Comparison of ENCODE assay signal across 2 worm cellular contexts in genomic region chrX:16901906-16902383, ce11.
TF ChIP-seq lines count a peak whose summit lies in the region.
"Not testable (repeated sequence)": the region's sequence is repeated elsewhere in the genome, so short reads cannot be mapped to it uniquely, and the experiment has no call there.

No protein-coding gene starts in this region.

TF ChIP-seq in whole organism, L1 larva, 84 proteins besides CTCF, POLR2A, EP300 and RAD21 (continued from another document):
- TF ChIP-seq dsc-1 (tag; optimal IDR thresholded peaks at IDR 0.05; lab: Kevin White, UChicago) (peak; percentile 1), nhr-47 (tag; optimal IDR thresholded peaks at IDR 0.05; lab: Kevin White, UChicago) (peak; percentile 65), dpl-1 (GFP tag; optimal IDR thresholded peaks at IDR 0.05; lab: Kevin White, UChicago) (peak in 2 of 3 experiments; percentile 4 to 12), nhr-85 (tag; lab: Kevin White, UChicago) (peak; percentile 87), fkh-8 (tag; optimal IDR thresholded peaks at IDR 0.05; lab: Kevin White, UChicago) (peak; percentile 10), blmp-1 (tag; optimal IDR thresholded peaks at IDR 0.05; lab: Kevin White, UChicago) (peak; percentile 83), efl-1 (optimal IDR thresholded peaks at IDR 0.05; lab: Kevin White, UChicago) (peak in 1 of 2 experiments; percentile 11), efl-1 (GFP tag; optimal IDR thresholded peaks at IDR 0.05 in 1 of 2; lab: Kevin White, UChicago) (peak in 1 of 2 experiments; percentile 14), rnt-1 (tag; optimal IDR thresholded peaks at IDR 0.05; lab: Kevin White, UChicago) (peak; percentile 35), nhr-19 (GFP tag; conservative IDR thresholded peaks at IDR 0.05; lab: Robert Waterston, UW) (peak; percentile 83), swsn-7 (tag; optimal IDR thresholded peaks at IDR 0.05; lab: Kevin White, UChicago) (peak; percentile 49), tbx-2 (tag; optimal IDR thresholded peaks at IDR 0.05; lab: Kevin White, UChicago) (peak; percentile 53), nhr-237 (tag; optimal IDR thresholded peaks at IDR 0.05; lab: Kevin White, UChicago) (peak; percentile 0), lin-14 (GFP tag; optimal IDR thresholded peaks at IDR 0.05; lab: Kevin White, UChicago) (peak; percentile 90), mep-1 (tag; optimal IDR thresholded peaks at IDR 0.05; lab: Kevin White, UChicago) (peak; percentile 36), nhr-71 (tag; optimal IDR thresholded peaks at IDR 0.05; lab: Kevin White, UChicago) (peak; percentile 83), ceh-88 (GFP tag; IDR thresholded peaks at IDR 0.05; lab: Robert Waterston, UW) (peak; percentile 43; the same call in 1 of the 2 replicates), ama-1 (optimal IDR thresholded peaks at IDR 0.05; lab: Kevin White, UChicago) (peak; percentile 40), lsy-2 (tag; optimal IDR thresholded peaks at IDR 0.05; lab: Kevin White, UChicago) (peak; percentile 17 to 66), elt-3 (tag; optimal IDR thresholded peaks at IDR 0.05; lab: Kevin White, UChicago) (peak in 1 of 6 experiments; percentile 1)

TF ChIP-seq in whole organism, L4 larva, 104 proteins besides CTCF, POLR2A, EP300 and RAD21 (continued from another document):
- TF ChIP-seq php-3 (GFP tag; IDR thresholded peaks at IDR 0.05; lab: Robert Waterston, UW) (0 out of 2 replicates have a peak, but pooled peaks have one; percentile 10), hif-1 (tag; optimal IDR thresholded peaks at IDR 0.05; lab: Kevin White, UChicago) (peak in 1 of 2 experiments; percentile 1), egl-43 (GFP tag; IDR thresholded peaks at IDR 0.05; lab: Robert Waterston, UW) (0 out of 2 replicates have a peak, but pooled peaks have one; percentile 28), set-16 (GFP tag; IDR thresholded peaks at IDR 0.05; lab: Robert Waterston, UW) (peak; percentile 41; the same call in 1 of the 2 replicates), unc-62 (GFP tag; optimal IDR thresholded peaks at IDR 0.05 in 1 of 2; lab: Kevin White, UChicago) (peak in 1 of 2 experiments; percentile 90), hlh-11 (tag; optimal IDR thresholded peaks at IDR 0.05; lab: Kevin White, UChicago) (peak; percentile 81), hmg-1.1 (GFP tag; IDR thresholded peaks at IDR 0.05; lab: Robert Waterston, UW) (peak; percentile 77), ceh-20 (GFP tag; IDR thresholded peaks at IDR 0.05; lab: Robert Waterston, UW) (0 out of 2 replicates have a peak, but pooled peaks have one; percentile 14)
- TF ChIP-seq unc-62 (tag; optimal IDR thresholded peaks at IDR 0.05; lab: Kevin White, UChicago) = not testable (repeated sequence)
